Fruit fly (Drosophila melanogaster) whole organism, embryonic: Measurements from ENCODE around the gene Diedel2.

ENCODE experiments used
- Aef1 ChIP-seq: fragments of 200-800 bp; sonication (Bioruptor generic); IDR thresholded peaks from 3 replicates; pipeline ENCODE4 v1.3.6; 2022; ENCODE audit warnings: missing biosample characterization, missing genetic modification characterization
- Antp ChIP-seq: fragments of 200-800 bp; sonication (Bioruptor generic); optimal IDR thresholded peaks from 3 replicates; lab custom pipeline; 2016; ENCODE audit warnings: missing biosample characterization, missing genetic modification characterization
- Asciz ChIP-seq: fragments of 200-800 bp; sonication (Bioruptor generic); optimal IDR thresholded peaks from 2 replicates; lab custom pipeline; 2017; ENCODE audit warnings: missing biosample characterization, mild to moderate bottlenecking, missing genetic modification characterization, missing genetic modification reagents
- CG11085 ChIP-seq: fragments of 200-800 bp; sonication (Bioruptor generic); IDR thresholded peaks from 2 replicates; pipeline ENCODE4 v1.3.6; 2022; ENCODE audit warnings: missing biosample characterization, missing genetic modification characterization
- CG11696 ChIP-seq: fragments of 200-800 bp; sonication (Bioruptor generic); IDR thresholded peaks from 2 replicates; pipeline ENCODE4 v1.3.6; 2022; ENCODE audit warnings: missing biosample characterization, missing genetic modification characterization
- CG12071 ChIP-seq: fragments of 200-800 bp; sonication (Bioruptor generic); optimal IDR thresholded peaks from 3 replicates; lab custom pipeline; 2018; ENCODE audit warnings: missing biosample characterization, mild to moderate bottlenecking, missing genetic modification characterization
- CG12104 ChIP-seq: fragments of 200-800 bp; sonication (Bioruptor generic); optimal IDR thresholded peaks from 3 replicates; lab custom pipeline; 2016; ENCODE audit warnings: missing biosample characterization, missing genetic modification characterization
- CG13424 ChIP-seq: fragments of 200-800 bp; sonication (Bioruptor generic); optimal IDR thresholded peaks from 2 replicates; lab custom pipeline; 2019; ENCODE audit warnings: missing biosample characterization, mild to moderate bottlenecking, missing genetic modification characterization, moderate library complexity
- CG14667 ChIP-seq: fragments of 200-800 bp; sonication (Bioruptor generic); IDR thresholded peaks from 2 replicates; pipeline ENCODE4 v1.3.6; 2022; ENCODE audit warnings: missing biosample characterization, missing genetic modification characterization
- CG18011 ChIP-seq: fragments of 200-800 bp; sonication (Bioruptor generic); optimal IDR thresholded peaks from 2 replicates; lab custom pipeline; 2017; ENCODE audit warnings: missing biosample characterization, missing genetic modification characterization, mild to moderate bottlenecking, moderate library complexity, missing genotype
- CG2116 ChIP-seq: fragments of 200-800 bp; sonication (Bioruptor generic); optimal IDR thresholded peaks from 3 replicates; lab custom pipeline; 2018; ENCODE audit warnings: missing biosample characterization, mild to moderate bottlenecking, missing genetic modification characterization
- CG2678 ChIP-seq: fragments of 200-800 bp; sonication (Bioruptor generic); optimal IDR thresholded peaks from 3 replicates; lab custom pipeline; 2019; ENCODE audit warnings: missing biosample characterization, mild to moderate bottlenecking, missing genetic modification characterization, moderate library complexity
- CG42726 ChIP-seq: fragments of 200-800 bp; sonication (Bioruptor generic); IDR thresholded peaks from 2 replicates; pipeline ENCODE4 v1.3.6; 2022; ENCODE audit warnings: missing biosample characterization, missing genetic modification characterization; ENCODE audit not compliant: partially characterized antibody
- CG4282 ChIP-seq: fragments of 200-800 bp; sonication (Bioruptor generic); optimal IDR thresholded peaks from 2 replicates; lab custom pipeline; 2016; ENCODE audit warnings: missing biosample characterization, missing genetic modification characterization
- CG4360 ChIP-seq: fragments of 200-800 bp; sonication (Bioruptor generic); IDR thresholded peaks from 2 replicates; pipeline ENCODE4 v1.3.6; 2022; ENCODE audit warnings: missing biosample characterization, missing genetic modification characterization
- CG4707 ChIP-seq: fragments of 200-800 bp; sonication (Bioruptor generic); optimal IDR thresholded peaks from 2 replicates; lab custom pipeline; 2018; ENCODE audit warnings: missing biosample characterization, mild to moderate bottlenecking, missing genetic modification characterization, moderate library complexity
- CG5245 ChIP-seq: fragments of 200-800 bp; sonication (Bioruptor generic); optimal IDR thresholded peaks from 3 replicates; lab custom pipeline; 2016; ENCODE audit warnings: missing biosample characterization, missing genetic modification characterization
- CG7271 ChIP-seq: fragments of 200-800 bp; sonication (Bioruptor generic); optimal IDR thresholded peaks from 2 replicates; lab custom pipeline; 2018; ENCODE audit warnings: missing biosample characterization, mild to moderate bottlenecking, missing genetic modification characterization, moderate library complexity
- CG7839 ChIP-seq: fragments of 200-800 bp; sonication (Bioruptor generic); optimal IDR thresholded peaks from 3 replicates; lab custom pipeline; 2018; ENCODE audit warnings: missing biosample characterization, mild to moderate bottlenecking, missing genetic modification characterization, moderate library complexity
- CG7963 ChIP-seq: fragments of 200-800 bp; sonication (Bioruptor generic); IDR thresholded peaks from 3 replicates; pipeline ENCODE4 v1.3.6; 2022; ENCODE audit warnings: missing biosample characterization, missing genetic modification characterization; ENCODE audit not compliant: partially characterized antibody
- CG8478 ChIP-seq: fragments of >200 bp; optimal IDR thresholded peaks from 2 replicates; lab custom pipeline; 2018
- CG9797 ChIP-seq: fragments of 200-800 bp; sonication (Bioruptor generic); optimal IDR thresholded peaks from 3 replicates; lab custom pipeline; 2018; ENCODE audit warnings: missing biosample characterization, mild to moderate bottlenecking, missing genetic modification characterization
- CG9876 ChIP-seq: fragments of 200-800 bp; sonication (Bioruptor generic); optimal IDR thresholded peaks from 2 replicates; lab custom pipeline; 2016; ENCODE audit warnings: missing biosample characterization, missing genetic modification characterization
- CTCF ChIP-seq: fragments of 200-800 bp; sonication (Bioruptor generic); optimal IDR thresholded peaks from 2 replicates; lab custom pipeline; 2017; ENCODE audit warnings: missing biosample characterization, mild to moderate bottlenecking, missing genetic modification characterization, moderate library complexity
- Camta ChIP-seq: fragments of 200-800 bp; sonication (Bioruptor generic); optimal IDR thresholded peaks from 2 replicates; lab custom pipeline; 2016; ENCODE audit warnings: missing biosample characterization, missing genetic modification characterization
- GATAe ChIP-seq: fragments of 200-800 bp; sonication (Bioruptor generic); conservative IDR thresholded peaks from 2 replicates; pipeline ENCODE4 v1.3.6; 2022; ENCODE audit warnings: missing biosample characterization, missing genetic modification characterization
- HLH54F ChIP-seq: fragments of 200-800 bp; sonication (Bioruptor generic); optimal IDR thresholded peaks from 3 replicates; lab custom pipeline; 2016; ENCODE audit warnings: missing biosample characterization, missing genetic modification characterization
- Hey ChIP-seq: fragments of 200-800 bp; sonication (Bioruptor generic); optimal IDR thresholded peaks from 3 replicates; lab custom pipeline; 2018; ENCODE audit warnings: missing biosample characterization, mild to moderate bottlenecking, missing genetic modification characterization
- Hr39 ChIP-seq: fragments of >200 bp; optimal IDR thresholded peaks from 2 replicates; lab custom pipeline; 2017
- Lim3 ChIP-seq: fragments of 200-800 bp; sonication (Bioruptor generic); IDR thresholded peaks from 2 replicates; pipeline ENCODE4 v1.3.6; 2022; ENCODE audit warnings: missing biosample characterization, missing genetic modification characterization
- Oli ChIP-seq: fragments of 200-800 bp; sonication (Bioruptor generic); optimal IDR thresholded peaks from 2 replicates; lab custom pipeline; 2018; ENCODE audit warnings: missing biosample characterization, mild to moderate bottlenecking, missing genetic modification characterization, moderate library complexity
- Sin3A ChIP-seq: fragments of >200 bp; optimal IDR thresholded peaks from 2 replicates; lab custom pipeline; 2018
- Xrp1 ChIP-seq: fragments of 200-800 bp; sonication (Bioruptor generic); IDR thresholded peaks from 2 replicates; pipeline ENCODE4 v1.3.6; 2022; ENCODE audit warnings: missing biosample characterization, missing genetic modification characterization
- abd-A ChIP-seq: fragments of 200-800 bp; sonication (Bioruptor generic); optimal IDR thresholded peaks from 3 replicates; lab custom pipeline; 2019; ENCODE audit warnings: missing biosample characterization, mild to moderate bottlenecking, missing genetic modification characterization, moderate library complexity
- aop ChIP-seq: fragments of 200-800 bp; sonication (Bioruptor generic); IDR thresholded peaks from 2 replicates; pipeline ENCODE4 v1.3.6; 2022; ENCODE audit warnings: missing biosample characterization, missing genetic modification characterization
- cato ChIP-seq: fragments of 200-800 bp; sonication (Bioruptor generic); optimal IDR thresholded peaks from 2 replicates; lab custom pipeline; 2016; ENCODE audit warnings: missing biosample characterization, missing genetic modification characterization, borderline replicate concordance
- croc ChIP-seq: fragments of 200-800 bp; sonication (Bioruptor generic); conservative IDR thresholded peaks from 3 replicates; pipeline ENCODE4 v1.3.6; 2022; ENCODE audit warnings: missing biosample characterization, missing genetic modification characterization
- fd96Cb ChIP-seq: fragments of 200-800 bp; sonication (Bioruptor generic); optimal IDR thresholded peaks from 2 replicates; lab custom pipeline; 2018; ENCODE audit warnings: missing biosample characterization, mild to moderate bottlenecking, missing genetic modification characterization, moderate library complexity
- gsb ChIP-seq: fragments of 200-800 bp; sonication (Bioruptor generic); IDR thresholded peaks from 2 replicates; pipeline ENCODE4 v1.3.6; 2022; ENCODE audit warnings: missing biosample characterization, missing genetic modification characterization
- gt ChIP-seq: fragments of 200-800 bp; sonication (Bioruptor generic); IDR thresholded peaks from 2 replicates; pipeline ENCODE4 v1.3.6; 2022; ENCODE audit warnings: missing biosample characterization, missing genetic modification characterization
- insv ChIP-seq, 2 experiments: fragments of 200-800 bp; sonication (Bioruptor generic); optimal IDR thresholded peaks; 3 replicates each; lab custom pipeline; 2016 to 2018; ENCODE audit warnings: missing biosample characterization in 2 of 2, missing genetic modification characterization in 2 of 2
- jing ChIP-seq: fragments of 200-800 bp; sonication (Bioruptor generic); optimal IDR thresholded peaks from 2 replicates; lab custom pipeline; 2018; ENCODE audit warnings: missing biosample characterization, mild to moderate bottlenecking, missing genetic modification characterization
- klu ChIP-seq: fragments of 200-800 bp; sonication (Bioruptor generic); IDR thresholded peaks from 2 replicates; pipeline ENCODE4 v1.3.6; 2022; ENCODE audit warnings: missing biosample characterization, missing genetic modification characterization
- mirr ChIP-seq: fragments of 200-800 bp; sonication (Bioruptor generic); optimal IDR thresholded peaks from 3 replicates; lab custom pipeline; 2018; ENCODE audit warnings: missing biosample characterization, mild to moderate bottlenecking, missing genetic modification characterization
- nerfin-1 ChIP-seq: fragments of 200-800 bp; sonication (Bioruptor generic); optimal IDR thresholded peaks from 3 replicates; lab custom pipeline; 2019; ENCODE audit warnings: missing biosample characterization, mild to moderate bottlenecking, missing genetic modification characterization, moderate library complexity
- nmo ChIP-seq: fragments of 200-800 bp; sonication (Bioruptor generic); optimal IDR thresholded peaks from 2 replicates; lab custom pipeline; 2018; ENCODE audit warnings: missing biosample characterization, mild to moderate bottlenecking, missing genetic modification characterization, moderate library complexity
- p53 ChIP-seq: fragments of 200-800 bp; sonication (Bioruptor generic); optimal IDR thresholded peaks from 2 replicates; lab custom pipeline; 2016; ENCODE audit warnings: missing biosample characterization, missing genetic modification characterization
- peb ChIP-seq: fragments of 200-800 bp; sonication (Bioruptor generic); IDR thresholded peaks from 2 replicates; pipeline ENCODE4 v1.3.6; 2022; ENCODE audit warnings: missing biosample characterization, missing genetic modification characterization
- pfk ChIP-seq: fragments of 200-800 bp; sonication (Bioruptor generic); optimal IDR thresholded peaks from 2 replicates; lab custom pipeline; 2018; ENCODE audit warnings: missing biosample characterization, mild to moderate bottlenecking, missing genetic modification characterization, moderate library complexity
- seq ChIP-seq: fragments of 200-800 bp; sonication (Bioruptor generic); IDR thresholded peaks from 2 replicates; pipeline ENCODE4 v1.3.6; 2022; ENCODE audit warnings: missing biosample characterization, missing genetic modification characterization
- sisA ChIP-seq: fragments of 200-800 bp; sonication (Bioruptor generic); IDR thresholded peaks from 2 replicates; pipeline ENCODE4 v1.3.6; 2022; ENCODE audit warnings: missing biosample characterization, missing genetic modification characterization
- tin ChIP-seq: fragments of 200-800 bp; sonication (Bioruptor generic); optimal IDR thresholded peaks from 3 replicates; lab custom pipeline; 2016; ENCODE audit warnings: missing biosample characterization, missing genetic modification characterization

Diedel2 gene

DNA sequence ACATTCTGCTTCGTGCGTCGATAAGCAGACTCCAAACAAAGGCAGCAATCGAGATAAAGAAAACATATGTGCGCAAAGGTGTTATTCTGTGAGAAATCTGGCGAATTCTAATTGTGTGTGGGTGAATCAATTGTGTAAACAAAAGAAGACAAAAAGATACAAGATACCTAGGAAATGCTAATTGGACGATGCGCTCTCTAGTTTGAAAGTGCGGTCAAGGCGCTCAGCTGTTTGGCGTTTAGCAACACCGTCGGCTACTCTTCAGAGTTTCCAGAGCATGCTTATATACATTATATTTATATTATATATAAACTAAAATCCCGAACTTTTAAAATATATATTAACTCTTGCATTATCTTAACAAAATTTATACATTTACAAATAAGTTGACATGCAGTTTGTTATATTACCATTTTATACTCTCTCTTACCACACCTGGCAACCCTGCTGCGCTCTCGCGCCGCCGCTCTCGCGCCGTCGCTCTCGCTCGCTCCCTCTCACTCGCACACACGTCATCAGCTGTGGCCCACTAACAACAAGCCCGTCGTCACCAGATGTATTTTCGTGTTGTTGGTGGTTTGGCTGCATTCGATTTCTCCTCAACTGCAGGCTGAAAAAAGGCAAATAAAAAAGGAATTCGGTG, 10.4 kb downstream of the Diedel2 start, which contains the start of gene CG1907 (continued):
- TF ChIP-seq CG42726 (GFP tag; lab: Robert Waterston, UW) (no peak), fd96Cb (tag; lab: Kevin White, UChicago) (peak; percentile 98), tin (GFP tag; lab: Kevin White, UChicago) (peak; percentile 98), nmo (peak; percentile 99), CG9876 (GFP tag; lab: Kevin White, UChicago) (peak; percentile 75), p53 (GFP tag; lab: Kevin White, UChicago) (peak; percentile 46), Hr39 (no peak), Hey (tag; lab: Kevin White, UChicago) (peak; percentile 73), CG7271 (tag; lab: Kevin White, UChicago) (peak; percentile 98), Lim3 (GFP tag; lab: Robert Waterston, UW) (peak; percentile 88), CG2678 (tag; lab: Kevin White, UChicago) (peak; percentile 99), gsb (peak; percentile 96), abd-A (peak; percentile 90), cato (GFP tag; lab: Kevin White, UChicago) (peak; percentile 95), HLH54F (GFP tag; lab: Kevin White, UChicago) (peak; percentile 76), CG4360 (GFP tag; lab: Robert Waterston, UW) (peak; percentile 87), CG4707 (GFP tag; lab: Kevin White, UChicago) (peak; percentile 85), Antp (peak; percentile 80), mirr (GFP tag; lab: Kevin White, UChicago) (peak; percentile 85), CG11696 (GFP tag; lab: Robert Waterston, UW) (peak; percentile 94), Xrp1 (GFP tag; lab: Robert Waterston, UW) (peak; percentile 99), CG12104 (GFP tag; lab: Kevin White, UChicago) (peak; percentile 98), insv (GFP tag; optimal IDR thresholded peaks at IDR 0.05; lab: Kevin White, UChicago) (peak; percentile 76 to 98), klu (GFP tag; lab: Robert Waterston, UW) (peak; percentile 97), CG2116 (peak; percentile 89), pfk (GFP tag; lab: Kevin White, UChicago) (peak; percentile 68), CG13424 (tag; lab: Kevin White, UChicago) (peak; percentile 99), CG14667 (GFP tag; lab: Robert Waterston, UW) (peak; percentile 98), gt (GFP tag; lab: Robert Waterston, UW) (peak; percentile 95), CTCF (peak; percentile 74), CG8478 (lab: Kevin White, UChicago) (no peak), Aef1 (GFP tag; lab: Robert Waterston, UW) (peak; percentile 99), CG5245 (GFP tag; lab: Kevin White, UChicago) (peak; percentile 96), Sin3A (lab: Kevin White, UChicago) (no peak), CG7839 (tag; lab: Kevin White, UChicago) (peak; percentile 98), sisA (GFP tag; lab: Robert Waterston, UW) (peak; percentile 97), croc (GFP tag; lab: Robert Waterston, UW) (peak; percentile 98), aop (GFP tag; lab: Robert Waterston, UW) (peak; percentile 88), CG7963 (GFP tag; lab: Robert Waterston, UW) (no peak), Asciz (peak; percentile 98), CG4282 (GFP tag; lab: Kevin White, UChicago) (peak; percentile 58), jing (GFP tag; lab: Kevin White, UChicago) (peak; percentile 90), nerfin-1 (tag; lab: Kevin White, UChicago) (peak; percentile 97), CG11085 (peak; percentile 98), CG9797 (peak; percentile 61), Oli (tag; lab: Kevin White, UChicago) (peak; percentile 98), peb (GFP tag; lab: Robert Waterston, UW) (peak; percentile 97), Camta (peak; percentile 76), CG12071 (GFP tag; lab: Kevin White, UChicago) (peak; percentile 90), GATAe (GFP tag; lab: Robert Waterston, UW) (peak; percentile 94), CG18011 (peak; percentile 90), seq (GFP tag; lab: Robert Waterston, UW) (peak; percentile 98)
